Fruit fly (Drosophila melanogaster) whole organism, wandering third instar larva: ENCODE results near the gene CG12516.

Source experiments
- Abd-B ChIP-seq: fragments of >200 bp; optimal IDR thresholded peaks from 2 replicates; lab custom pipeline; 2017; ENCODE audit warnings: missing biosample characterization, missing genetic modification characterization
- CG32264 ChIP-seq: fragments of 200-800 bp; sonication (Bioruptor generic); optimal IDR thresholded peaks from 2 replicates; lab custom pipeline; 2016; ENCODE audit warnings: missing biosample characterization, missing genetic modification characterization
- Dfd ChIP-seq: fragments of >200 bp; optimal IDR thresholded peaks from 2 replicates; lab custom pipeline; 2017; ENCODE audit warnings: missing biosample characterization, missing genetic modification characterization
- Dif ChIP-seq: fragments of 200-275, 200-300 bp; sonication (Bioruptor generic); optimal IDR thresholded peaks from 2 replicates; lab custom pipeline; 2018; ENCODE audit warnings: missing biosample characterization, missing genetic modification characterization; ENCODE audit not compliant: partially characterized antibody
- GATAd ChIP-seq: sonication (Bioruptor generic); optimal IDR thresholded peaks from 2 replicates; lab custom pipeline; 2016; ENCODE audit warnings: missing biosample characterization, missing genetic modification characterization
- HLH106 ChIP-seq: fragments of 200-800 bp; optimal IDR thresholded peaks from 3 replicates; lab custom pipeline; 2019; ENCODE audit warnings: missing biosample characterization, mild to moderate bottlenecking, missing genetic modification characterization, moderate library complexity
- Hnf4 ChIP-seq: fragments of 200-800 bp; sonication (Bioruptor generic); optimal IDR thresholded peaks from 2 replicates; lab custom pipeline; 2016; ENCODE audit warnings: missing biosample characterization, mild to moderate bottlenecking, missing genetic modification characterization
- Hr78 ChIP-seq: fragments of >200 bp; optimal IDR thresholded peaks from 2 replicates; lab custom pipeline; 2017; ENCODE audit warnings: missing biosample characterization, missing genetic modification characterization
- Jra ChIP-seq: sonication (Bioruptor generic); optimal IDR thresholded peaks from 2 replicates; lab custom pipeline; 2016; ENCODE audit warnings: missing biosample characterization, missing genetic modification characterization
- Mio ChIP-seq: sonication (Bioruptor generic); optimal IDR thresholded peaks from 2 replicates; lab custom pipeline; 2016; ENCODE audit warnings: missing biosample characterization, missing genetic modification characterization
- Myc ChIP-seq: fragments of >200 bp; optimal IDR thresholded peaks from 2 replicates; lab custom pipeline; 2017
- N ChIP-seq: fragments of >200 bp; optimal IDR thresholded peaks from 2 replicates; lab custom pipeline; 2018; ENCODE audit warnings: missing biosample characterization, missing external identifiers, missing genetic modification characterization
- OdsH ChIP-seq: fragments of 200-800 bp; sonication (Bioruptor generic); optimal IDR thresholded peaks from 2 replicates; lab custom pipeline; 2016; ENCODE audit warnings: missing biosample characterization, mild to moderate bottlenecking, missing genetic modification characterization
- Rel ChIP-seq, 2 experiments: fragments of 200-800 bp; sonication (Bioruptor generic) in 1 of 2; optimal IDR thresholded peaks; 2 replicates in 1 of 2; 3 replicates in 1 of 2; lab custom pipeline; 2016 to 2019; ENCODE audit warnings: mild to moderate bottlenecking in 2 of 2, missing biosample characterization in 2 of 2, missing genetic modification characterization in 2 of 2, moderate library complexity in 1 of 2
- Vsx2 ChIP-seq: fragments of 200-300, 225-300 bp; sonication (Bioruptor generic); optimal IDR thresholded peaks from 2 replicates; lab custom pipeline; 2018; ENCODE audit warnings: missing biosample characterization, missing genetic modification characterization; ENCODE audit not compliant: partially characterized antibody
- br ChIP-seq: fragments of 200-800 bp; sonication (Bioruptor generic); optimal IDR thresholded peaks from 2 replicates; lab custom pipeline; 2016; ENCODE audit warnings: missing biosample characterization, missing genetic modification characterization
- brk ChIP-seq: fragments of 200-800 bp; sonication (Bioruptor generic); optimal IDR thresholded peaks from 2 replicates; lab custom pipeline; 2016; ENCODE audit warnings: missing biosample characterization, mild to moderate bottlenecking, missing genetic modification characterization
- dl ChIP-seq, 2 experiments: fragments of 175-275, 200-275 bp in 1 of 2; fragments of 200-275 bp in 1 of 2; sonication (Bioruptor generic); optimal IDR thresholded peaks; lab custom pipeline; 2018; ENCODE audit warnings: mild to moderate bottlenecking in 2 of 2, missing biosample characterization in 2 of 2, missing genetic modification characterization in 2 of 2, moderate library complexity in 2 of 2; ENCODE audit not compliant: partially characterized antibody in 2 of 2, insufficient read depth in 1 of 2
- ey ChIP-seq: fragments of 200-800 bp; sonication (Bioruptor generic); optimal IDR thresholded peaks from 2 replicates; lab custom pipeline; 2016; ENCODE audit warnings: missing biosample characterization, missing genetic modification characterization
- fru ChIP-seq: fragments of 200-800 bp; sonication (Bioruptor generic); optimal IDR thresholded peaks from 3 replicates; lab custom pipeline; 2016; ENCODE audit warnings: missing biosample characterization, mild to moderate bottlenecking, missing genetic modification characterization
- h ChIP-seq: fragments of 200-800 bp; sonication (Bioruptor generic); optimal IDR thresholded peaks from 3 replicates; lab custom pipeline; 2016; ENCODE audit warnings: missing biosample characterization, mild to moderate bottlenecking, missing genetic modification characterization
- jim ChIP-seq: fragments of 175-275, 200-325 bp; sonication (Bioruptor generic); optimal IDR thresholded peaks from 2 replicates; lab custom pipeline; 2016; ENCODE audit warnings: missing biosample characterization, mild to moderate bottlenecking, missing genetic modification characterization
- pan ChIP-seq: fragments of >200 bp; optimal IDR thresholded peaks from 2 replicates; lab custom pipeline; 2017
- psq ChIP-seq: fragments of 200-800 bp; sonication (Bioruptor generic); optimal IDR thresholded peaks from 3 replicates; lab custom pipeline; 2017; ENCODE audit warnings: missing biosample characterization, mild to moderate bottlenecking, missing genetic modification characterization, moderate library complexity
- rgr ChIP-seq: fragments of 200-800 bp; sonication (Bioruptor generic); optimal IDR thresholded peaks from 3 replicates; lab custom pipeline; 2016; ENCODE audit warnings: missing biosample characterization, mild to moderate bottlenecking, missing genetic modification characterization
- sv ChIP-seq: fragments of 200-800 bp; sonication (Bioruptor generic); optimal IDR thresholded peaks from 3 replicates; lab custom pipeline; 2016; ENCODE audit warnings: missing biosample characterization, missing genetic modification characterization
- tai ChIP-seq: sonication (Bioruptor generic); optimal IDR thresholded peaks from 2 replicates; lab custom pipeline; 2016; ENCODE audit warnings: missing biosample characterization, missing genetic modification characterization
- usp ChIP-seq: fragments of >200 bp; optimal IDR thresholded peaks from 2 replicates; lab custom pipeline; 2017; ENCODE audit warnings: missing biosample characterization, missing genetic modification characterization
- woc ChIP-seq: sonication (Bioruptor generic); optimal IDR thresholded peaks from 2 replicates; lab custom pipeline; 2016; ENCODE audit warnings: missing biosample characterization, mild to moderate bottlenecking, missing genetic modification characterization

CG12516 gene

dm6 chr3R:28325415-28325814 lies 21.0 kb upstream of the CG12516 start:
- TF ChIP-seq Hnf4 (GFP tag; lab: Kevin White, UChicago) = no peak
- no peak for TF ChIP-seq Myc (lab: Kevin White, UChicago)
- TF ChIP-seq Dfd (GFP tag; lab: Kevin White, UChicago) = peak; percentile 96

dm6 chr3R:28324834-28325233 lies 20.4 kb upstream of the CG12516 start:
- TF ChIP-seq dl (GFP tag; optimal IDR thresholded peaks at IDR 0.05; lab: Kevin White, UChicago; ENCODE audit: insufficient read depth in 1 of 2, partially characterized antibody in 2 of 2) (peak; percentile 45 to 85), pan (no peak), Hnf4 (GFP tag; lab: Kevin White, UChicago) (no peak), Abd-B (GFP tag; lab: Kevin White, UChicago) (no peak), Dif (GFP tag; lab: Kevin White, UChicago) (peak; percentile 84), Mio (no peak), h (no peak), OdsH (GFP tag; lab: Kevin White, UChicago) (no peak)

dm6 chr3R:28323718-28324350 lies 19.4 kb upstream of the CG12516 start:
- TF ChIP-seq psq (GFP tag; lab: Kevin White, UChicago) (no peak), Dif (GFP tag; lab: Kevin White, UChicago) (no peak), Jra (GFP tag; lab: Kevin White, UChicago) (no peak), jim (GFP tag; lab: Kevin White, UChicago) (no peak)

dm6 chr3R:28317151-28317844 lies 12.9 kb upstream of the CG12516 start:
- TF ChIP-seq rgr (no peak), pan (no peak), Vsx2 (no peak), brk (GFP tag; lab: Kevin White, UChicago) (no peak), ey (GFP tag; lab: Kevin White, UChicago) (no peak), Abd-B (GFP tag; lab: Kevin White, UChicago) (no peak), fru (GFP tag; lab: Kevin White, UChicago) (no peak), Dif (GFP tag; lab: Kevin White, UChicago) (no peak), psq (GFP tag; lab: Kevin White, UChicago) (no peak), Hr78 (GFP tag; lab: Kevin White, UChicago) (no peak), Mio (no peak), usp (no peak), Rel (GFP tag; optimal IDR thresholded peaks at IDR 0.05; lab: Kevin White, UChicago) (no peak), Rel (tag; optimal IDR thresholded peaks at IDR 0.05; lab: Kevin White, UChicago) (no peak), Hnf4 (GFP tag; lab: Kevin White, UChicago) (no peak), GATAd (GFP tag; lab: Kevin White, UChicago) (no peak)

dm6 chr3R:28307926-28308746 lies 3.7 kb upstream of the CG12516 start:
- TF ChIP-seq sv (GFP tag; lab: Kevin White, UChicago) (no peak), Dfd (GFP tag; lab: Kevin White, UChicago) (no peak), dl (GFP tag; optimal IDR thresholded peaks at IDR 0.05; lab: Kevin White, UChicago; ENCODE audit: insufficient read depth in 1 of 2, partially characterized antibody in 2 of 2) (no peak), Mio (no peak), Hr78 (GFP tag; lab: Kevin White, UChicago) (no peak), CG32264 (no peak), N (no peak), woc (GFP tag; lab: Kevin White, UChicago) (no peak), fru (GFP tag; lab: Kevin White, UChicago) (no peak), Hnf4 (GFP tag; lab: Kevin White, UChicago) (no peak), usp (no peak), Myc (lab: Kevin White, UChicago) (no peak), OdsH (GFP tag; lab: Kevin White, UChicago) (no peak), Dif (GFP tag; lab: Kevin White, UChicago) (no peak), jim (GFP tag; lab: Kevin White, UChicago) (no peak), br (GFP tag; lab: Kevin White, UChicago) (no peak), psq (GFP tag; lab: Kevin White, UChicago) (no peak), tai (GFP tag; lab: Kevin White, UChicago) (no peak), HLH106 (no peak)
